Fruit fly (Drosophila melanogaster) S2 (cell line): ENCODE measurements around the gene yip7.

Experiments used
- CG8478 ChIP-seq: fragments of >200 bp; optimal IDR thresholded peaks from 2 replicates; lab custom pipeline; 2018
- CTCF ChIP-seq, 2 experiments: fragments of >200 bp; optimal IDR thresholded peaks; 2 replicates each; lab custom pipeline; 2018

Gene yip7

dm6 chr3L:6074975-6075692 is 40.1 kb downstream of the yip7 start, which contains the start of the genes CG13295 and CG6610:
CG13295 (minus strand) TSS chr3L:6075245.
CG6610 (plus strand) TSS chr3L:6075536.
- no peak for TF ChIP-seq CTCF (optimal IDR thresholded peaks at IDR 0.05; lab: Kevin White, UChicago)

DNA sequence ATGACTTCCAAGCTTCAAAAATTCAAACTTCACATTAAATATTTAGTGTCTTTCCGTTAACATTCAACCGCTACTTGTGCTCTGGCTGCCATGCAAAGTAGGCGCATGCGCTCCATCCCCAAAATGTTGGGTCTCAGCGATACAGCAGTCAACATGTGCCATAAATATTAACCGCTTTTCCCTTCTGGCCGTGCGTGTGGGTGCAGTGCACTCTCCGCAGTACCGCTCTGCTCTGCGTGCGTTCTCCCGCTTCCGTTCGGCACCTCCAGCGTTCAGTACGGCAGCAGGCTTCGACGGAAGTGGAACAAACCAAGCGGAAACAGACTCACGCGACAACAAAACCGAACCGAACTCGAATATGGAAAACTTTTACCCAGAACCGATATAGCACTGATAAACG is 41.4 kb downstream of the yip7 start, which contains the start of gene ssp6:
Gene ssp6, plus strand, starts transcription at position 294 of the 400 bp plus-strand sequence.
- no peak for TF ChIP-seq CTCF (optimal IDR thresholded peaks at IDR 0.05; lab: Kevin White, UChicago)
- TF ChIP-seq CG8478 = no peak

DNA sequence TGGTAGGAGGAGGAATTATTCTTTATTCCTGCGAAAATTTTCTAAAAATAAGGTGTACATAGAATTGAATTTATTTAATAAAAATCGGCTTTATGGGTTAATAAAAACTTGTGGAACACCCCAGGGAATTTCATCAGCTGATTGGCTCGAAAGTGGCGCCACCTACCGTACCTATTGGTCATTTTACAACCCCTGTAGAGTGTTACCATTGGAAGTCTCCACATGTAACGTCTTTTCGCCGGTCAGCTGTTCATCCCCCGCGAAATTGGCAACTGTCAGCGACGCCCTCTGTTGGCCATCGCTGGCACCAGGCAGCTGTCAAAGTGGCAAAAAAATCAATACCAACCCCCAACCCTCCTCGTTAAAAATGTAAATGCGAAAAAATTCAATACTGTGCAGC is 47.5 kb downstream of the yip7 start, which contains the start of gene CG13293:
Gene CG13293, plus strand, starts transcription at position 323 of the 400 bp plus-strand sequence.
- TF ChIP-seq CG8478 (no peak), CTCF (optimal IDR thresholded peaks at IDR 0.05; lab: Kevin White, UChicago) (peak; percentile 92 to 97)

DNA sequence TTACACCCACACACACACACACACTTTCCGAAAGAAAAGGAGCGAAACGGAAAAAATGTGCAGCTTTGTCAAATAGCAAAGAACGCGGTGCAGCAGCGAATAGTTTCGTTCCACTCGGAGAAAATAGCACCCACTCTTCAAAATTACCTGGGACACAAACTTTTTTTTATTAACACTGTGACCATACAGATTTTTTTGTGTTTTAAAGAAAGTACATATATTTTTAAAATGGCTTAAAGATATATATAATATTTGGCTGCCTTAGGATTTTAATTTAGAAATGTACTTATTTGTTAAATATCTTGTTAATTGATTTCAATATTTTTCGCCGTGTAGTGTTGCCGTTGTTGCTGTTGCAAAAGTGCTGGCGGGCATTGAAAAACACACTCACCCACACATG is 49.4 kb downstream of the yip7 start:
- no peak for TF ChIP-seq CG8478

DNA sequence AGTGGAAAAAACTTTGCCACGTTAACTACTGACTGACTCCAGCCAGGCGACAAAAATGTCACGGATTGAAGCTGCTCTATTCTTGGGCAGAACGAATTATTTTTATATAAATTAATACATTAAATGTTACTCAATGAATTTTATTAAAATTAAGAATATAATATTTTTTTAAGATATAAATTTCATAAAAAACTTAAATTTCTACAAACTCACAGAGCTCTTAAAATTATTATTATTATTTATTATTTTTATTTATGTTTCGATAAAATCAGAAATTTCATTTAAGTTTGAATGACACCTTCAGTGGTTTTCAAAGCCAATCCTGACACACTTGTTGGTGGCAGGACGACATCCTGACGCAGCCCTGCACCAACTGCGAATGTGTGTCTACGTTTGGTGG is 50.1 kb downstream of the yip7 start:
- no peak for TF ChIP-seq CG8478
- TF ChIP-seq CTCF (optimal IDR thresholded peaks at IDR 0.05; lab: Kevin White, UChicago) = no peak
